Worm (Caenorhabditis elegans) whole organism, young adult: ENCODE data around the gene bkip-1.

Source experiments
- F49E8.2 ChIP-seq: sonication (generic microtip); optimal IDR thresholded peaks from 3 replicates; lab custom pipeline; 2017; ENCODE audit warnings: missing genetic modification characterization, mild to moderate bottlenecking, missing compliant biosample characterization, antibody characterized with exemption, moderate library complexity; ENCODE audit not compliant: insufficient read depth
- bed-1 ChIP-seq: fragments of 200-800 bp; sonication (Bioruptor generic); IDR thresholded peaks from 2 replicates; pipeline ENCODE4 v1.3.6; 2022; ENCODE audit warnings: missing genetic modification reagents, missing genetic modification characterization, missing compliant biosample characterization
- let-526 ChIP-seq: fragments of 200-800 bp; sonication (Bioruptor generic); IDR thresholded peaks from 2 replicates; pipeline ENCODE4 v1.3.6; 2022; ENCODE audit warnings: missing genetic modification reagents, missing genetic modification characterization, missing compliant biosample characterization
- mel-28 ChIP-seq: sonication (generic microtip); optimal IDR thresholded peaks from 2 replicates; lab custom pipeline; 2016; ENCODE audit warnings: borderline replicate concordance, mild to moderate bottlenecking, missing genetic modification characterization, missing compliant biosample characterization
- snpc-4 ChIP-seq, 5 experiments: fragments of 150-350 bp in 1 of 5; sonication (generic microtip) in 4 of 5; optimal IDR thresholded peaks; 2 replicates each; lab custom pipeline; 2014 to 2018; ENCODE audit warnings: missing genetic modification characterization in 5 of 5, missing biosample characterization in 3 of 5, antibody characterized with exemption in 2 of 5, mild to moderate bottlenecking in 2 of 5, missing compliant biosample characterization in 2 of 5, missing genotype in 2 of 5, moderate library complexity in 2 of 5, missing genetic modification reagents in 1 of 5

ce11 chrII:14074825-14075224 lies 26.2 kb upstream of the bkip-1 start:
- TF ChIP-seq bed-1 (GFP tag; lab: Robert Waterston, UW) = no peak
- TF ChIP-seq F49E8.2 (tag; lab: Kevin White, UChicago) = no peak
- TF ChIP-seq mel-28 (tag; lab: Kevin White, UChicago) = no peak
- TF ChIP-seq snpc-4 (GFP tag; optimal IDR thresholded peaks at IDR 0.05; lab: Kevin White, UChicago) = no peak
- no peak for TF ChIP-seq snpc-4 (tag; optimal IDR thresholded peaks at IDR 0.05; lab: Kevin White, UChicago)
- no peak for TF ChIP-seq let-526 (GFP tag; lab: Robert Waterston, UW)
